Fruit fly (Drosophila melanogaster) whole organism, wandering third instar larva: Measurements from ENCODE around the gene GAA1.

Experiments used
- Abd-B ChIP-seq: fragments of >200 bp; optimal IDR thresholded peaks from 2 replicates; lab custom pipeline; 2017; ENCODE audit warnings: missing biosample characterization, missing genetic modification characterization
- CG32264 ChIP-seq: fragments of 200-800 bp; sonication (Bioruptor generic); optimal IDR thresholded peaks from 2 replicates; lab custom pipeline; 2016; ENCODE audit warnings: missing biosample characterization, missing genetic modification characterization
- CG9705 ChIP-seq: fragments of 200-800 bp; sonication (Bioruptor generic); optimal IDR thresholded peaks from 2 replicates; lab custom pipeline; 2018; ENCODE audit warnings: missing biosample characterization, mild to moderate bottlenecking, missing genetic modification characterization
- CrebA ChIP-seq: fragments of 200-800 bp; sonication (Bioruptor generic); optimal IDR thresholded peaks from 2 replicates; lab custom pipeline; 2016; ENCODE audit warnings: missing biosample characterization, mild to moderate bottlenecking, missing genetic modification characterization, borderline replicate concordance
- Dif ChIP-seq: fragments of 200-275, 200-300 bp; sonication (Bioruptor generic); optimal IDR thresholded peaks from 2 replicates; lab custom pipeline; 2018; ENCODE audit warnings: missing biosample characterization, missing genetic modification characterization; ENCODE audit not compliant: partially characterized antibody
- GATAd ChIP-seq: sonication (Bioruptor generic); optimal IDR thresholded peaks from 2 replicates; lab custom pipeline; 2016; ENCODE audit warnings: missing biosample characterization, missing genetic modification characterization
- Hnf4 ChIP-seq: fragments of 200-800 bp; sonication (Bioruptor generic); optimal IDR thresholded peaks from 2 replicates; lab custom pipeline; 2016; ENCODE audit warnings: missing biosample characterization, mild to moderate bottlenecking, missing genetic modification characterization
- Hr78 ChIP-seq: fragments of >200 bp; optimal IDR thresholded peaks from 2 replicates; lab custom pipeline; 2017; ENCODE audit warnings: missing biosample characterization, missing genetic modification characterization
- Hr83 ChIP-seq: fragments of 200-300 bp; sonication (Bioruptor generic); optimal IDR thresholded peaks from 2 replicates; lab custom pipeline; 2016; ENCODE audit warnings: missing biosample characterization, mild to moderate bottlenecking, missing genetic modification characterization, moderate library complexity; ENCODE audit not compliant: poor library complexity, severe bottlenecking
- Jra ChIP-seq: sonication (Bioruptor generic); optimal IDR thresholded peaks from 2 replicates; lab custom pipeline; 2016; ENCODE audit warnings: missing biosample characterization, missing genetic modification characterization
- Mio ChIP-seq: sonication (Bioruptor generic); optimal IDR thresholded peaks from 2 replicates; lab custom pipeline; 2016; ENCODE audit warnings: missing biosample characterization, missing genetic modification characterization
- OdsH ChIP-seq: fragments of 200-800 bp; sonication (Bioruptor generic); optimal IDR thresholded peaks from 2 replicates; lab custom pipeline; 2016; ENCODE audit warnings: missing biosample characterization, mild to moderate bottlenecking, missing genetic modification characterization
- Rel ChIP-seq, 2 experiments: fragments of 200-800 bp; sonication (Bioruptor generic) in 1 of 2; optimal IDR thresholded peaks; 2 replicates in 1 of 2; 3 replicates in 1 of 2; lab custom pipeline; 2016 to 2019; ENCODE audit warnings: mild to moderate bottlenecking in 2 of 2, missing biosample characterization in 2 of 2, missing genetic modification characterization in 2 of 2, moderate library complexity in 1 of 2
- Sp1 ChIP-seq: fragments of 200-800 bp; sonication (Bioruptor generic); optimal IDR thresholded peaks from 3 replicates; lab custom pipeline; 2019; ENCODE audit warnings: missing biosample characterization, mild to moderate bottlenecking, missing genetic modification characterization, moderate library complexity
- Vsx2 ChIP-seq: fragments of 200-300, 225-300 bp; sonication (Bioruptor generic); optimal IDR thresholded peaks from 2 replicates; lab custom pipeline; 2018; ENCODE audit warnings: missing biosample characterization, missing genetic modification characterization; ENCODE audit not compliant: partially characterized antibody
- br ChIP-seq: fragments of 200-800 bp; sonication (Bioruptor generic); optimal IDR thresholded peaks from 2 replicates; lab custom pipeline; 2016; ENCODE audit warnings: missing biosample characterization, missing genetic modification characterization
- brk ChIP-seq: fragments of 200-800 bp; sonication (Bioruptor generic); optimal IDR thresholded peaks from 2 replicates; lab custom pipeline; 2016; ENCODE audit warnings: missing biosample characterization, mild to moderate bottlenecking, missing genetic modification characterization
- dmrt93B ChIP-seq: fragments of 200-800 bp; sonication (Bioruptor generic); optimal IDR thresholded peaks from 2 replicates; lab custom pipeline; 2018; ENCODE audit warnings: missing biosample characterization, mild to moderate bottlenecking, missing genetic modification characterization
- ey ChIP-seq: fragments of 200-800 bp; sonication (Bioruptor generic); optimal IDR thresholded peaks from 2 replicates; lab custom pipeline; 2016; ENCODE audit warnings: missing biosample characterization, missing genetic modification characterization
- foxo ChIP-seq, 2 experiments: fragments of 200-800 bp; sonication (Bioruptor generic); optimal IDR thresholded peaks; 2 replicates in 1 of 2; 3 replicates in 1 of 2; lab custom pipeline; 2016 to 2017; ENCODE audit warnings: missing biosample characterization in 2 of 2, missing genetic modification characterization in 2 of 2
- fru ChIP-seq: fragments of 200-800 bp; sonication (Bioruptor generic); optimal IDR thresholded peaks from 3 replicates; lab custom pipeline; 2016; ENCODE audit warnings: missing biosample characterization, mild to moderate bottlenecking, missing genetic modification characterization
- h ChIP-seq: fragments of 200-800 bp; sonication (Bioruptor generic); optimal IDR thresholded peaks from 3 replicates; lab custom pipeline; 2016; ENCODE audit warnings: missing biosample characterization, mild to moderate bottlenecking, missing genetic modification characterization
- pan ChIP-seq: fragments of >200 bp; optimal IDR thresholded peaks from 2 replicates; lab custom pipeline; 2017
- psq ChIP-seq: fragments of 200-800 bp; sonication (Bioruptor generic); optimal IDR thresholded peaks from 3 replicates; lab custom pipeline; 2017; ENCODE audit warnings: missing biosample characterization, mild to moderate bottlenecking, missing genetic modification characterization, moderate library complexity
- rgr ChIP-seq: fragments of 200-800 bp; sonication (Bioruptor generic); optimal IDR thresholded peaks from 3 replicates; lab custom pipeline; 2016; ENCODE audit warnings: missing biosample characterization, mild to moderate bottlenecking, missing genetic modification characterization
- sage ChIP-seq: fragments of 200-800 bp; sonication (Bioruptor generic); optimal IDR thresholded peaks from 2 replicates; lab custom pipeline; 2016; ENCODE audit warnings: missing biosample characterization, mild to moderate bottlenecking, missing genetic modification characterization
- tai ChIP-seq: sonication (Bioruptor generic); optimal IDR thresholded peaks from 2 replicates; lab custom pipeline; 2016; ENCODE audit warnings: missing biosample characterization, missing genetic modification characterization
- usp ChIP-seq: fragments of >200 bp; optimal IDR thresholded peaks from 2 replicates; lab custom pipeline; 2017; ENCODE audit warnings: missing biosample characterization, missing genetic modification characterization
- woc ChIP-seq: sonication (Bioruptor generic); optimal IDR thresholded peaks from 2 replicates; lab custom pipeline; 2016; ENCODE audit warnings: missing biosample characterization, mild to moderate bottlenecking, missing genetic modification characterization

The GAA1 gene

DNA sequence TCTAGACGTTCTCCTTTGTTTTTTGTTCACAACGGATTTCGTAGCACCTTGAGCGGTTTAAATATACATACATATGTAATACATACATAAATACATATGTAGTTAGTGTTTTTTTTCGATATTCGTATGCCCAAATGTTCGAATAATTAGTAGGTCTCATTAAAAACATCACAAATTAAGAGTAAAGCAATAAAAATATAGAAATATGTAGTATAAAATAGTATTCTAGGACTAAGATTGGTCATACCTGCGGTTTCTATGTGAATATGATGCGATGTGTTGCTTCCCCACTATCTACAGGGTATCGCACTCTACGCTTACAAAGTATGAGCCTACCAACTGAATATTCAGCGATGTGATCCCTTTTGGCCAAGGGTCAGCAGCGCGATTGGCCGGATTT is 32.3 kb upstream of the GAA1 start, which contains the start of gene CG4020:
Gene CG4020 (plus strand): TSS at position 301 of the 400 bp plus-strand sequence.
- no peak for TF ChIP-seq Rel (GFP tag; optimal IDR thresholded peaks at IDR 0.05; lab: Kevin White, UChicago)
- TF ChIP-seq Rel (tag; optimal IDR thresholded peaks at IDR 0.05; lab: Kevin White, UChicago) = no peak
- TF ChIP-seq GATAd (GFP tag; lab: Kevin White, UChicago) = no peak
- TF ChIP-seq Dif (GFP tag; lab: Kevin White, UChicago) = no peak
- TF ChIP-seq Hr78 = no peak
- TF ChIP-seq fru (GFP tag; lab: Kevin White, UChicago) = no peak
- no peak for TF ChIP-seq dmrt93B (GFP tag; lab: Kevin White, UChicago)
- TF ChIP-seq rgr = no peak
- no peak for TF ChIP-seq usp (GFP tag; lab: Kevin White, UChicago)
- no peak for TF ChIP-seq pan (lab: Kevin White, UChicago)
- TF ChIP-seq CrebA (GFP tag; lab: Kevin White, UChicago) = no peak
- TF ChIP-seq br (GFP tag; lab: Kevin White, UChicago) = no peak
- TF ChIP-seq Vsx2 (GFP tag; lab: Kevin White, UChicago) = no peak
- no peak for TF ChIP-seq Sp1 (GFP tag; lab: Kevin White, UChicago)
- TF ChIP-seq sage (GFP tag; lab: Kevin White, UChicago) = no peak

DNA sequence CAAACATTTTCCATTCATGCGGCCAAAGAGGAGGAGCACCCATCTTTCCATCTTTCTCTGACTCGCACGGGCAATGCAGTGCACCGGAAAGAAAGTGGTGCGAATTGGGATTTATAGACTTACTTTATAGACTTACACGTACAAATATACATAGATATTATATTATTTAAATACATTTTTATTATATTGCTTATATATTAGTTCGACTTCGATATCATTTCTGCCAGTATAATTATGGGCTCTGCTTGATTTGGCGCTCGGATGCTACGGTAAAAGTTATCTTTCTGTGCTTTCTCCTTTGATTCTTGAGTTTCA is 31.9 kb upstream of the GAA1 start:
- no peak for TF ChIP-seq Abd-B
- TF ChIP-seq tai (GFP tag; lab: Kevin White, UChicago) = no peak
- no peak for TF ChIP-seq fru (GFP tag; lab: Kevin White, UChicago)
- TF ChIP-seq CG32264 (GFP tag; lab: Kevin White, UChicago) = no peak
- TF ChIP-seq Hr78 = no peak
- TF ChIP-seq OdsH (GFP tag; lab: Kevin White, UChicago) = no peak

DNA sequence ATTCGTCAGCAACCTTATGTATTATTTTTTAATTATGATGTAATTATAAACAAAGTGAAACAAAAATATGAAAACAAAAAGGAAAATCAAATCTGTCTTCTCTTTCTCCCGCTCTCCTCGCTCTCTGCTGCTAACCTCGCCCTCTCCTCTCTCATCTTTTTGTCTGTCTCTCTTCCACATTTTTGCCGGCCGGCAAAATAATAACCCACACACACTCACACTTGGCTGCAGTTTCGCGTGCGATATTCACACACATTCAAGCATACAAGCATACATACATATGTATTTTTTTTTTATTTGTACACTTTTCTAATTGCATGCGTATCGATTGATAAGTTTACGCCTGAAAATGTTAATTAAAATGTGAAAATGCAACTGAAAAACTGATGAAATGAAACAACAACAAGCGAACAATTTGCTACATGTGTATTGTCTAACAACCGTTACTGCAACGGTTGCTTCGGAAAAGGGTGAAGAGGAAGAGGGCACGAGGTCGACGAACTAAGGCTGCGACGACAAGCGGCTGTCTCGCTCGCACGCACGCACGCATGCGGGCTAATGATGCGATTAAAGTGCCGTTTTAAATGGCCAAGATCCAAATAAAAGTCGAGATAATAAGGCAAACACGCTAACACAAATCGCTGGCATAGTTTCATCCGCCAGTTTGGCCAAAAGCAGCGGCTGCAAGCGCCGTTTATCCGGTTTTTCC is 31.4 kb upstream of the GAA1 start:
- TF ChIP-seq foxo (GFP tag; optimal IDR thresholded peaks at IDR 0.05; lab: Kevin White, UChicago) (peak in 1 of 2 experiments; percentile 26), dmrt93B (GFP tag; lab: Kevin White, UChicago) (no peak), Abd-B (no peak), Hr83 (GFP tag; lab: Kevin White, UChicago) (peak; percentile 37), Hnf4 (GFP tag; lab: Kevin White, UChicago) (peak; percentile 48), h (peak; percentile 23), woc (GFP tag; lab: Kevin White, UChicago) (peak; percentile 37), psq (GFP tag; lab: Kevin White, UChicago) (peak; percentile 52), Dif (GFP tag; lab: Kevin White, UChicago) (peak; percentile 70), ey (GFP tag; lab: Kevin White, UChicago) (no peak), Mio (GFP tag; lab: Kevin White, UChicago) (no peak), Rel (GFP tag; optimal IDR thresholded peaks at IDR 0.05; lab: Kevin White, UChicago) (no peak), Rel (tag; optimal IDR thresholded peaks at IDR 0.05; lab: Kevin White, UChicago) (peak; percentile 60), Sp1 (GFP tag; lab: Kevin White, UChicago) (no peak), fru (GFP tag; lab: Kevin White, UChicago) (peak; percentile 23), CG9705 (GFP tag; lab: Kevin White, UChicago) (no peak), sage (GFP tag; lab: Kevin White, UChicago) (peak; percentile 43), brk (GFP tag; lab: Kevin White, UChicago) (peak; percentile 76), CG32264 (GFP tag; lab: Kevin White, UChicago) (no peak), tai (GFP tag; lab: Kevin White, UChicago) (no peak), br (GFP tag; lab: Kevin White, UChicago) (no peak), rgr (peak; percentile 6), usp (GFP tag; lab: Kevin White, UChicago) (no peak), CrebA (GFP tag; lab: Kevin White, UChicago) (no peak), Jra (GFP tag; lab: Kevin White, UChicago) (peak; percentile 48)
- TF ChIP-seq, all 38 proteins: peak for 13

DNA sequence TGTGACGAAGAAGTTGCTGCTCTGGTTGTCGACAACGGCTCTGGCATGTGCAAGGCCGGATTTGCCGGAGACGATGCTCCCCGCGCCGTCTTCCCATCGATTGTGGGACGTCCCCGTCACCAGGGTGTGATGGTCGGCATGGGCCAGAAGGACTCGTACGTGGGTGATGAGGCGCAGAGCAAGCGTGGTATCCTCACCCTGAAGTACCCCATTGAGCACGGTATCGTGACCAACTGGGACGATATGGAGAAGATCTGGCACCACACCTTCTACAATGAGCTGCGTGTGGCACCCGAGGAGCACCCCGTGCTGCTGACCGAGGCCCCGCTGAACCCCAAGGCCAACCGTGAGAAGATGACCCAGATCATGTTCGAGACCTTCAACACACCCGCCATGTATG is 29.5 kb upstream of the GAA1 start:
- TF ChIP-seq Rel (GFP tag; optimal IDR thresholded peaks at IDR 0.05; lab: Kevin White, UChicago) (no peak), Rel (tag; optimal IDR thresholded peaks at IDR 0.05; lab: Kevin White, UChicago) (peak; percentile 52), br (GFP tag; lab: Kevin White, UChicago) (no peak)
